Fruit fly (Drosophila melanogaster): ENCODE results near the gene Aduk.

The Aduk gene

dm6 chr3R:9344791-9345208, 10.3 kb upstream of the Aduk start (continued):
- TF ChIP-seq unpg (GFP tag; optimal IDR thresholded peaks at IDR 0.05) = peak; percentile 54
- peak; percentile 13 for TF ChIP-seq bcd (GFP tag; optimal IDR thresholded peaks at IDR 0.05)
- TF ChIP-seq grau (tag; optimal IDR thresholded peaks at IDR 0.05) = peak; percentile 23
- TF ChIP-seq shn (GFP tag; optimal IDR thresholded peaks at IDR 0.05) = no peak
- no peak for TF ChIP-seq Jarid2 (GFP tag; optimal IDR thresholded peaks at IDR 0.05)
- no peak for TF ChIP-seq Stat92E (GFP tag; optimal IDR thresholded peaks at IDR 0.05)
- TF ChIP-seq ATbp (GFP tag; optimal IDR thresholded peaks at IDR 0.05) = peak; percentile 16
- no peak for TF ChIP-seq CG15011 (GFP tag; optimal IDR thresholded peaks at IDR 0.05)
- TF ChIP-seq chif (GFP tag; optimal IDR thresholded peaks at IDR 0.05) = peak in 1 of 2 experiments; percentile 8
- TF ChIP-seq CG15514 (GFP tag; optimal IDR thresholded peaks at IDR 0.05) = no peak
- peak; percentile 17 for TF ChIP-seq Hr3 (GFP tag; optimal IDR thresholded peaks at IDR 0.05)
- TF ChIP-seq az2 (GFP tag; optimal IDR thresholded peaks at IDR 0.05) = peak; percentile 34
- TF ChIP-seq CG11398 (GFP tag; optimal IDR thresholded peaks at IDR 0.05) = no peak

- peak; percentile 36 for TF ChIP-seq kni (GFP tag; optimal IDR thresholded peaks at IDR 0.05)
- TF ChIP-seq Deaf1 (tag; optimal IDR thresholded peaks at IDR 0.05) = peak; percentile 91
- peak; percentile 59 for TF ChIP-seq mirr (GFP tag; optimal IDR thresholded peaks at IDR 0.05)
- peak; percentile 79 for TF ChIP-seq abd-A (tag; optimal IDR thresholded peaks at IDR 0.05)
- peak; percentile 83; the same call in 2 of the 3 replicates for TF ChIP-seq sr (GFP tag; IDR thresholded peaks at IDR 0.05)
- TF ChIP-seq exex (tag; optimal IDR thresholded peaks at IDR 0.05) = peak; percentile 10
- peak; percentile 26 for TF ChIP-seq cg (GFP tag; optimal IDR thresholded peaks at IDR 0.05)
- peak; percentile 52 for TF ChIP-seq ash1 (GFP tag; optimal IDR thresholded peaks at IDR 0.05)
- TF ChIP-seq onecut (GFP tag; IDR thresholded peaks at IDR 0.05) = no peak; the same call in 1 of the 2 replicates
- no peak for TF ChIP-seq ranshi (GFP tag; IDR thresholded peaks at IDR 0.05)
- no peak for TF ChIP-seq CG4424 (GFP tag; optimal IDR thresholded peaks at IDR 0.05)
- TF ChIP-seq ftz-f1 (GFP tag; optimal IDR thresholded peaks at IDR 0.05) = peak; percentile 64
- TF ChIP-seq insv (GFP tag; optimal IDR thresholded peaks at IDR 0.05) = peak in 1 of 2 experiments; percentile 16
- TF ChIP-seq Neu2 (GFP tag; optimal IDR thresholded peaks at IDR 0.05; ENCODE audit: borderline replicate concordance) = no peak
- no peak for TF ChIP-seq Oli (tag; optimal IDR thresholded peaks at IDR 0.05)
- peak; percentile 7 for TF ChIP-seq schlank (tag; optimal IDR thresholded peaks at IDR 0.05)
- no peak for TF ChIP-seq her (GFP tag; optimal IDR thresholded peaks at IDR 0.05)
- TF ChIP-seq CG4820 (GFP tag; optimal IDR thresholded peaks at IDR 0.05) = no peak
- TF ChIP-seq CG17359 (tag; optimal IDR thresholded peaks at IDR 0.05) = no peak
- peak; percentile 28 for TF ChIP-seq nom (GFP tag; optimal IDR thresholded peaks at IDR 0.05)
- no peak for TF ChIP-seq CG17385 (GFP tag; optimal IDR thresholded peaks at IDR 0.05)
- peak; percentile 24 for TF ChIP-seq B-H2 (GFP tag; optimal IDR thresholded peaks at IDR 0.05)
- TF ChIP-seq Hr78 (GFP tag; optimal IDR thresholded peaks at IDR 0.05) = peak in 1 of 2 experiments; percentile 55
- peak; percentile 27 for TF ChIP-seq lbe (GFP tag; optimal IDR thresholded peaks at IDR 0.05)
- no peak for TF ChIP-seq CG17802 (tag; optimal IDR thresholded peaks at IDR 0.05)
- no peak for TF ChIP-seq CG7839 (tag; optimal IDR thresholded peaks at IDR 0.05)
- no peak for TF ChIP-seq CG9609 (GFP tag; optimal IDR thresholded peaks at IDR 0.05)
- TF ChIP-seq CG4360 (GFP tag; IDR thresholded peaks at IDR 0.05) = no peak
- no peak for TF ChIP-seq Spps (tag; optimal IDR thresholded peaks at IDR 0.05)
- peak; percentile 91 for TF ChIP-seq CG12769 (tag; optimal IDR thresholded peaks at IDR 0.05)
- TF ChIP-seq CG12744 (GFP tag; optimal IDR thresholded peaks at IDR 0.05) = no peak
- TF ChIP-seq cwo (GFP tag; optimal IDR thresholded peaks at IDR 0.05) = peak; percentile 96
- peak in 1 of 2 experiments; percentile 69 for TF ChIP-seq Pdp1 (GFP tag; optimal IDR thresholded peaks at IDR 0.05)
- TF ChIP-seq sens (GFP tag) = peak; percentile 46
- peak; percentile 89 for TF ChIP-seq CG10543 (GFP tag; optimal IDR thresholded peaks at IDR 0.05)
Measured at dm6 chr3R:9344186-9344790, 9.8 kb upstream of the Aduk start.

All from whole organism, embryonic.